Worm (Caenorhabditis elegans) whole organism, L2 larva: Measurements from ENCODE around the gene fbxa-166.

Experiments used
- ama-1 ChIP-seq: fragments of 150-350 bp; optimal IDR thresholded peaks from 2 replicates; lab custom pipeline; 2018; ENCODE audit warnings: inconsistent platforms
- blmp-1 ChIP-seq: sonication (generic microtip); optimal IDR thresholded peaks from 2 replicates; lab custom pipeline; 2017; ENCODE audit warnings: missing genetic modification characterization, mild to moderate bottlenecking, missing compliant biosample characterization, antibody characterized with exemption, moderate library complexity; ENCODE audit not compliant: insufficient read depth
- ceh-16 ChIP-seq: fragments of 150-350 bp; optimal IDR thresholded peaks from 2 replicates; lab custom pipeline; 2014; ENCODE audit warnings: missing biosample characterization, missing genetic modification characterization
- dmd-4 ChIP-seq: sonication (generic microtip); optimal IDR thresholded peaks from 2 replicates; lab custom pipeline; 2017; ENCODE audit warnings: missing biosample characterization, missing genetic modification characterization
- egl-27 ChIP-seq: sonication (generic microtip); optimal IDR thresholded peaks from 3 replicates; lab custom pipeline; 2017; ENCODE audit warnings: missing biosample characterization, missing genetic modification reagents, missing genetic modification characterization
- fos-1 ChIP-seq: fragments of 150-350 bp; optimal IDR thresholded peaks from 2 replicates; lab custom pipeline; 2014; ENCODE audit warnings: missing biosample characterization, missing genetic modification characterization
- lin-39 ChIP-seq: fragments of 150-350 bp; optimal IDR thresholded peaks from 2 replicates; lab custom pipeline; 2014; ENCODE audit warnings: missing biosample characterization, missing genetic modification reagents, missing genetic modification characterization
- nhr-237 ChIP-seq: fragments of 150-350 bp; optimal IDR thresholded peaks from 2 replicates; lab custom pipeline; 2014; ENCODE audit warnings: missing biosample characterization, missing genetic modification characterization
- skn-1 ChIP-seq: sonication (generic microtip); optimal IDR thresholded peaks from 2 replicates; lab custom pipeline; 2017; ENCODE audit warnings: missing biosample characterization, missing genetic modification characterization
- unc-39 ChIP-seq: fragments of 150-350 bp; optimal IDR thresholded peaks from 2 replicates; lab custom pipeline; 2014; ENCODE audit warnings: missing biosample characterization, missing genetic modification characterization
- unc-62 ChIP-seq: fragments of 150-350 bp; optimal IDR thresholded peaks from 2 replicates; lab custom pipeline; 2014; ENCODE audit warnings: missing biosample characterization, missing genetic modification reagents, missing genetic modification characterization
- zag-1 ChIP-seq: fragments of 150-350 bp; optimal IDR thresholded peaks from 2 replicates; lab custom pipeline; 2014; ENCODE audit warnings: missing biosample characterization, missing genetic modification characterization

DNA sequence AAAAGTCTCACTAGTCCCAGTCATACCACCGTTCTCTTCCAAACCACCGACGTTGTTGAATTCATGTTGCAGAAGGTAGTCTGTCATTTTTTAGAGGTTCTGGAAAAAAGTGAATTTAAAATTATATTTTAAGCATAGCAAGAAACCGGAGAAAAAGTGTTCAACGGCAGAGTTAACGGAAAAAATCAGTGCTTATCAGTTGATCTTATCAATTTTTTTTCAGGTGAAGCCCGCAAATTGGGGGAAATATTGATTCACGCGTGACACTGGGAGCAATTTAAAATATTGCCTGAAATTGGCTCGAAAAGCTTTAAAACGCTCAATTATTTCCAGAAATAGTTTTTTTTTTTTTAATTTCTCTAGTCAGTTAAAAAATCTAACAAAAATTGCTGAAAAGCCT lies 39.0 kb downstream of the fbxa-166 start, which contains the start of gene math-38:
- TF ChIP-seq unc-39 (tag; lab: Kevin White, UChicago) (no peak), nhr-237 (no peak), ama-1 (no peak), blmp-1 (tag; lab: Kevin White, UChicago) (no peak), ceh-16 (no peak), fos-1 (tag; lab: Kevin White, UChicago) (no peak), zag-1 (tag; lab: Kevin White, UChicago) (no peak), egl-27 (tag; lab: Kevin White, UChicago) (no peak), unc-62 (no peak), dmd-4 (tag; lab: Kevin White, UChicago) (no peak), lin-39 (no peak), skn-1 (tag; lab: Kevin White, UChicago) (no peak)
